Worm (Caenorhabditis elegans): Measurements from ENCODE around the gene oct-2.
A peak's percentile ranks its signal among the peaks of the same experiment; 100 is the strongest.

Gene oct-2

DNA sequence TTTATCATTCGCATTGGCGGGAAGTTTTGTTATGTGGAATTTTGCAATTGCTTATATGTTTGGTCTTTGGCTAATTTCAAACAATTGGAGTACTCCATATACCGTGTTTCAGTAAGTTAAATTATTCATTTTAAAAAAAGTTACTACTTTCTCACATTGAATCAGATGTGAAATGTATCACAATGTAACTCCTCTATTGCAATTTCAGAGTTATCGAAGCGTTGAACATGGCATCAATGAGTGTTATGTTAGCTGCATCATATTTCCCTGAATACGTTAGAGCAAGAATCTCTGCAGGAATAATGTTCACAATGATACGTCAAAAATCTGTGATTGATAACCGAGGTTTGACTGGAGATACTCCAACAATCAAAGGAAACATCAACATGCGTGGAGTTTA is 9.6 kb downstream of the oct-2 start:
- TF ChIP-seq tbp1 (GFP tag; optimal IDR thresholded peaks at IDR 0.05), result no peak
- TF ChIP-seq F49E8.2 (tag; optimal IDR thresholded peaks at IDR 0.05; ENCODE audit: insufficient read depth), result no peak
- no peak for TF ChIP-seq lin-40 (tag; optimal IDR thresholded peaks at IDR 0.05)
- TF ChIP-seq rcor-1 (GFP tag; IDR thresholded peaks at IDR 0.05), result no peak
- TF ChIP-seq rpc-1 (optimal IDR thresholded peaks at IDR 0.05), result no peak
- no peak for TF ChIP-seq rpc-1 (tag; optimal IDR thresholded peaks at IDR 0.05)
- TF ChIP-seq K12H6.12 (tag; optimal IDR thresholded peaks at IDR 0.05), result no peak
- TF ChIP-seq ama-1 (optimal IDR thresholded peaks at IDR 0.05), result no peak
- no peak for TF ChIP-seq ama-1 (GFP tag; optimal IDR thresholded peaks at IDR 0.05)
- TF ChIP-seq tlf-1 (GFP tag; optimal IDR thresholded peaks at IDR 0.05), result no peak
- TF ChIP-seq let-607 (tag; optimal IDR thresholded peaks at IDR 0.05), result no peak
- no peak for TF ChIP-seq Y53F4B.3 (GFP tag; IDR thresholded peaks at IDR 0.05)
- no peak for TF ChIP-seq efl-1 (GFP tag; optimal IDR thresholded peaks at IDR 0.05)
- no peak for TF ChIP-seq nhr-80 (tag; optimal IDR thresholded peaks at IDR 0.05)
- no peak for TF ChIP-seq pbrm-1 (GFP tag; IDR thresholded peaks at IDR 0.05)
- no peak for TF ChIP-seq B0261.1 (tag; optimal IDR thresholded peaks at IDR 0.05)
- no peak for TF ChIP-seq lir-1 (GFP tag; conservative IDR thresholded peaks at IDR 0.05)
- TF ChIP-seq bed-2 (GFP tag; IDR thresholded peaks at IDR 0.05), result no peak
- no peak for TF ChIP-seq egl-44 (GFP tag; IDR thresholded peaks at IDR 0.05)
- no peak for TF ChIP-seq nhr-179 (tag; optimal IDR thresholded peaks at IDR 0.05)

DNA sequence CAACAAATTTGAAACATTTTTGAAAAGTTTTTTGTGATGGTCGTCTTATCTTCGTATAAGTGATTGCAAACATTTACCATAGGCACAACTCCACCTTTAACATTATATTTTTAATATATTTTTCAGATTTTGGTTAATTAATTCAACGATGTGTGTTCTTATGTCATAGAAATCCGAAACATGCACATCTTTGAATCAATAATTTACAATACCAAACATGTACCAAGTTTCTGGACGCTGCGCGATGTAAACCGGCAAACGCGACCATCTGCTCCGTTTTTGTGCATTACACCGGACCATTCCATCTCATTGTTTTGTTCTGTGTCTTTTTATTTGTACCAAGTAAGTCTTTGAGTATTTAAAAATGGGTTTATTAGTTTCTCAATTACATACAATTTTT is 11.3 kb downstream of the oct-2 start, which contains the start of gene pgp-4:
pgp-4 (plus strand) TSS at position 301 of the 400 bp plus-strand sequence.
- TF ChIP-seq mxl-1 (tag; optimal IDR thresholded peaks at IDR 0.05) (no peak), ceh-40 (GFP tag; IDR thresholded peaks at IDR 0.05) (no peak), nhr-90 (tag; optimal IDR thresholded peaks at IDR 0.05) (no peak), dox-1 (GFP tag; IDR thresholded peaks at IDR 0.05) (no peak), nfyb-1 (GFP tag; IDR thresholded peaks at IDR 0.05) (no peak), ztf-25 (GFP tag; IDR thresholded peaks at IDR 0.05) (no peak), B0336.3 (GFP tag; IDR thresholded peaks at IDR 0.05) (no peak), F52B5.7 (tag; optimal IDR thresholded peaks at IDR 0.05) (no peak)

ce11 chrX:11364914-11365313 is 18.7 kb downstream of the oct-2 start:
- TF ChIP-seq lin-40 (tag; optimal IDR thresholded peaks at IDR 0.05) (no peak), dpff-1 (tag; optimal IDR thresholded peaks at IDR 0.05) (no peak), pbrm-1 (GFP tag; IDR thresholded peaks at IDR 0.05) (no peak), cebp-1 (GFP tag; IDR thresholded peaks at IDR 0.05) (no peak), cebp-1 (tag; optimal IDR thresholded peaks at IDR 0.05) (no peak), hmg-20 (GFP tag; IDR thresholded peaks at IDR 0.05) (no peak), mcd-1 (GFP tag; IDR thresholded peaks at IDR 0.05) (no peak), F57A8.1 (GFP tag; optimal IDR thresholded peaks at IDR 0.05) (no peak), ztf-18 (tag; optimal IDR thresholded peaks at IDR 0.05) (no peak), ceh-27 (GFP tag; optimal IDR thresholded peaks at IDR 0.05) (no peak), egl-44 (GFP tag; IDR thresholded peaks at IDR 0.05) (no peak)

ce11 chrX:11365995-11366394 is 19.7 kb downstream of the oct-2 start:
- TF ChIP-seq zfh-2 (GFP tag; conservative IDR thresholded peaks at IDR 0.05), result peak; percentile 73
- no peak for TF ChIP-seq rec-8 (tag; optimal IDR thresholded peaks at IDR 0.05)
- 0 out of 2 replicates have a peak, but pooled peaks have one; percentile 14 for TF ChIP-seq egl-44 (GFP tag; IDR thresholded peaks at IDR 0.05)
- TF ChIP-seq ceh-100 (GFP tag; IDR thresholded peaks at IDR 0.05), result no peak
